Worm (Caenorhabditis elegans): ENCODE results near the gene cwp-2.

ce11 chrV:4841179-4841578, 1.3 kb downstream of the cwp-2 start, which contains the start of gene cwp-1:
- TF ChIP-seq lsy-2 (tag; optimal IDR thresholded peaks at IDR 0.05) = no peak
- no peak for TF ChIP-seq ztf-4 (tag; optimal IDR thresholded peaks at IDR 0.05)
- no peak for TF ChIP-seq egl-27 (tag; optimal IDR thresholded peaks at IDR 0.05)
- no peak for TF ChIP-seq snpc-4 (tag; optimal IDR thresholded peaks at IDR 0.05)
- TF ChIP-seq unc-62 (GFP tag; optimal IDR thresholded peaks at IDR 0.05) = no peak
- no peak for TF ChIP-seq lin-13 (GFP tag; optimal IDR thresholded peaks at IDR 0.05)
- no peak for TF ChIP-seq unc-55 (GFP tag; optimal IDR thresholded peaks at IDR 0.05)
- TF ChIP-seq dmd-4 (tag; optimal IDR thresholded peaks at IDR 0.05) = no peak
- TF ChIP-seq nhr-6 (tag; optimal IDR thresholded peaks at IDR 0.05) = no peak
- no peak for TF ChIP-seq ZK546.5 (tag; optimal IDR thresholded peaks at IDR 0.05)
- TF ChIP-seq lin-39 (tag; optimal IDR thresholded peaks at IDR 0.05) = no peak
- no peak for TF ChIP-seq ztf-1 (GFP tag; conservative IDR thresholded peaks at IDR 0.05)
